Worm (Caenorhabditis elegans) whole organism, L2 larva: ENCODE data around the gene nhr-260.

Experiments
- C34F6.9 ChIP-seq: fragments of 150-350 bp; optimal IDR thresholded peaks from 2 replicates; lab custom pipeline; 2014; ENCODE audit warnings: missing biosample characterization, missing genetic modification characterization
- R02D3.7 ChIP-seq: fragments of 150-350 bp; optimal IDR thresholded peaks from 2 replicates; lab custom pipeline; 2014; ENCODE audit warnings: missing biosample characterization, missing genetic modification characterization
- Y55F3AM.14 ChIP-seq: fragments of 200-800 bp; sonication (Bioruptor generic); optimal IDR thresholded peaks from 2 replicates; lab custom pipeline; 2018; ENCODE audit warnings: mild to moderate bottlenecking, missing genetic modification characterization, missing compliant biosample characterization
- aly-2 ChIP-seq: fragments of 150-350 bp; optimal IDR thresholded peaks from 2 replicates; lab custom pipeline; 2014; ENCODE audit warnings: missing biosample characterization, missing genetic modification characterization
- ceh-82 ChIP-seq: fragments of 150-350 bp; optimal IDR thresholded peaks from 2 replicates; lab custom pipeline; 2014; ENCODE audit warnings: missing biosample characterization, missing genetic modification characterization
- elt-1 ChIP-seq: fragments of 150-350 bp; optimal IDR thresholded peaks from 2 replicates; lab custom pipeline; 2014; ENCODE audit warnings: missing biosample characterization, missing genetic modification characterization
- elt-3 ChIP-seq: sonication (generic microtip); optimal IDR thresholded peaks from 2 replicates; lab custom pipeline; 2017; ENCODE audit warnings: missing biosample characterization, missing genetic modification characterization
- fos-1 ChIP-seq: fragments of 150-350 bp; optimal IDR thresholded peaks from 2 replicates; lab custom pipeline; 2014; ENCODE audit warnings: missing biosample characterization, missing genetic modification characterization
- lin-11 ChIP-seq: fragments of 150-350 bp; sonication (generic microtip); optimal IDR thresholded peaks from 2 replicates; lab custom pipeline; 2014; ENCODE audit warnings: missing biosample characterization, missing genetic modification characterization, inconsistent platforms, mixed read lengths
- lin-39 ChIP-seq: fragments of 150-350 bp; optimal IDR thresholded peaks from 2 replicates; lab custom pipeline; 2014; ENCODE audit warnings: missing biosample characterization, missing genetic modification reagents, missing genetic modification characterization
- mdl-1 ChIP-seq, 2 experiments: fragments of 150-350 bp in 1 of 2; sonication (generic microtip) in 1 of 2; optimal IDR thresholded peaks; 2 replicates each; lab custom pipeline; 2017; ENCODE audit warnings: missing biosample characterization in 2 of 2, missing genetic modification characterization in 2 of 2
- nhr-11 ChIP-seq: fragments of 150-350 bp; optimal IDR thresholded peaks from 2 replicates; lab custom pipeline; 2014; ENCODE audit warnings: missing biosample characterization, missing genetic modification characterization
- nhr-12 ChIP-seq: fragments of 150-350 bp; optimal IDR thresholded peaks from 2 replicates; lab custom pipeline; 2014; ENCODE audit warnings: missing biosample characterization, missing genetic modification characterization
- nhr-21 ChIP-seq: fragments of 150-350 bp; optimal IDR thresholded peaks from 2 replicates; lab custom pipeline; 2014; ENCODE audit warnings: missing biosample characterization, missing genetic modification characterization
- nhr-237 ChIP-seq: fragments of 150-350 bp; optimal IDR thresholded peaks from 2 replicates; lab custom pipeline; 2014; ENCODE audit warnings: missing biosample characterization, missing genetic modification characterization
- nhr-25 ChIP-seq: fragments of 150-350 bp; sonication (generic microtip); optimal IDR thresholded peaks from 3 replicates; lab custom pipeline; 2014; ENCODE audit warnings: missing biosample characterization, missing genetic modification characterization
- nhr-77 ChIP-seq: fragments of 150-350 bp; optimal IDR thresholded peaks from 2 replicates; lab custom pipeline; 2014; ENCODE audit warnings: missing biosample characterization, missing genetic modification characterization
- sma-3 ChIP-seq: sonication (generic microtip); optimal IDR thresholded peaks from 2 replicates; lab custom pipeline; 2016; ENCODE audit warnings: missing genetic modification reagents, missing genetic modification characterization, missing compliant biosample characterization
- sma-9 ChIP-seq, 2 experiments: fragments of 150-350 bp in 1 of 2; sonication (generic microtip) in 1 of 2; optimal IDR thresholded peaks; 2 replicates each; lab custom pipeline; 2014 to 2016; ENCODE audit warnings: missing genetic modification characterization in 2 of 2, mild to moderate bottlenecking in 1 of 2, missing biosample characterization in 1 of 2, missing compliant biosample characterization in 1 of 2, missing genetic modification reagents in 1 of 2, moderate library complexity in 1 of 2
- snpc-4 ChIP-seq: fragments of 150-350 bp; optimal IDR thresholded peaks from 2 replicates; lab custom pipeline; 2014; ENCODE audit warnings: missing biosample characterization, missing genetic modification characterization
- unc-55 ChIP-seq: fragments of 150-350 bp; sonication (generic microtip); optimal IDR thresholded peaks from 3 replicates; lab custom pipeline; 2014; ENCODE audit warnings: missing biosample characterization, missing genetic modification reagents, missing genetic modification characterization

nhr-260 gene

ce11 chrV:1464543-1465040, 46.8 kb downstream of the nhr-260 start, which contains the start of the genes fpn-1.2 and pqn-54:
Gene fpn-1.2, minus strand, starts transcription at chrV:1464699.
Gene pqn-54, plus strand, starts transcription at chrV:1464990.
- TF ChIP-seq unc-55 (no peak), elt-3 (tag; lab: Kevin White, UChicago) (no peak), sma-9 (GFP tag; optimal IDR thresholded peaks at IDR 0.05; lab: Kevin White, UChicago) (peak; percentile 11), sma-9 (tag; optimal IDR thresholded peaks at IDR 0.05; lab: Kevin White, UChicago) (no peak), nhr-77 (tag; lab: Kevin White, UChicago) (no peak), elt-1 (tag; lab: Kevin White, UChicago) (no peak), nhr-21 (tag; lab: Kevin White, UChicago) (no peak), fos-1 (tag; lab: Kevin White, UChicago) (peak; percentile 37), nhr-12 (tag; lab: Kevin White, UChicago) (no peak), mdl-1 (tag; optimal IDR thresholded peaks at IDR 0.05; lab: Kevin White, UChicago) (no peak), R02D3.7 (tag; lab: Kevin White, UChicago) (no peak), nhr-237 (no peak), Y55F3AM.14 (GFP tag; lab: Kevin White, UChicago) (no peak)

DNA sequence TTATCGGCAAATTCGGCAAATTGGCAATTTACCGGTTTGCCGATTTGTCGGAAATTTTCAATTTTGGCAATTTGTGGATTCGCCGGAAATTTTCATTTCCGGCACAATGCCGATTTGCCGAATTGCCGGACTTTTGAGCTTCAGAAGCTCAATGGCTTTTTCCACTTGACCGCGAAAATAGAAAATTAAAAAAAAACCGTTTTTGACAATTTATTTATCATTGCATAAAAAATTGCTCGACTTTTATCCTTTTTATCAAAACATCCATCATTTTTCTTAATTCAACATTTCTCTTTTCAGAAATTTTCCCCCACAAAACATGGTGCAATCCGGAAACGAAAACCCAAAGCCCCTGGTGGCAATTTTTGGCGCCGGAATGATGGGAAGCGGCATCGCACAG, 51.4 kb downstream of the nhr-260 start, which contains the start of gene hacd-1:
Gene hacd-1, plus strand, starts transcription at position 301 of the 400 bp plus-strand sequence.
- TF ChIP-seq lin-39 (no peak), nhr-237 (no peak), aly-2 (tag; lab: Kevin White, UChicago) (no peak), ceh-82 (tag; lab: Kevin White, UChicago) (no peak), nhr-77 (tag; lab: Kevin White, UChicago) (no peak), mdl-1 (tag; optimal IDR thresholded peaks at IDR 0.05; lab: Kevin White, UChicago) (no peak), sma-3 (no peak), lin-11 (tag; lab: Kevin White, UChicago) (no peak), nhr-25 (tag; lab: Kevin White, UChicago) (no peak), R02D3.7 (tag; lab: Kevin White, UChicago) (no peak), nhr-11 (tag; lab: Kevin White, UChicago) (no peak), C34F6.9 (tag; lab: Kevin White, UChicago) (no peak), snpc-4 (tag; lab: Kevin White, UChicago) (no peak)
